Worm (Caenorhabditis elegans) whole organism, L3 larva: ENCODE measurements around the gene cox-11.

ENCODE experiments used
- ama-1 ChIP-seq: fragments of 150-350 bp; optimal IDR thresholded peaks from 2 replicates; lab custom pipeline; 2018
- elt-3 ChIP-seq, 3 experiments: fragments of 150-350 bp in 1 of 3; sonication (generic microtip) in 2 of 3; optimal IDR thresholded peaks; 2 replicates in 2 of 3; 4 replicates in 1 of 3; lab custom pipeline; 2014 to 2017; ENCODE audit warnings: missing biosample characterization in 3 of 3, missing genetic modification characterization in 3 of 3
- fos-1 ChIP-seq: fragments of 150-350 bp; optimal IDR thresholded peaks from 2 replicates; lab custom pipeline; 2014; ENCODE audit warnings: missing biosample characterization, missing genetic modification characterization
- nfya-1 ChIP-seq: sonication (generic microtip); optimal IDR thresholded peaks from 2 replicates; lab custom pipeline; 2017; ENCODE audit warnings: missing genetic modification characterization, mild to moderate bottlenecking, missing compliant biosample characterization, antibody characterized with exemption, moderate library complexity; ENCODE audit not compliant: insufficient read depth
- nhr-12 ChIP-seq: fragments of 150-350 bp; optimal IDR thresholded peaks from 2 replicates; lab custom pipeline; 2014; ENCODE audit warnings: missing biosample characterization, missing genetic modification characterization
- pqm-1 ChIP-seq: fragments of 150-350 bp; optimal IDR thresholded peaks from 2 replicates; lab custom pipeline; 2017; ENCODE audit warnings: missing biosample characterization, missing genetic modification characterization, inconsistent platforms
- unc-62 ChIP-seq: fragments of 150-350 bp; sonication (generic microtip); optimal IDR thresholded peaks from 4 replicates; lab custom pipeline; 2014; ENCODE audit warnings: missing biosample characterization, missing genetic modification reagents, missing genetic modification characterization
- zag-1 ChIP-seq: fragments of 150-350 bp; optimal IDR thresholded peaks from 2 replicates; lab custom pipeline; 2014; ENCODE audit warnings: missing biosample characterization, missing genetic modification characterization
- ztf-4 ChIP-seq: fragments of 150-350 bp; optimal IDR thresholded peaks from 2 replicates; lab custom pipeline; 2014; ENCODE audit warnings: missing biosample characterization, missing genetic modification characterization

DNA sequence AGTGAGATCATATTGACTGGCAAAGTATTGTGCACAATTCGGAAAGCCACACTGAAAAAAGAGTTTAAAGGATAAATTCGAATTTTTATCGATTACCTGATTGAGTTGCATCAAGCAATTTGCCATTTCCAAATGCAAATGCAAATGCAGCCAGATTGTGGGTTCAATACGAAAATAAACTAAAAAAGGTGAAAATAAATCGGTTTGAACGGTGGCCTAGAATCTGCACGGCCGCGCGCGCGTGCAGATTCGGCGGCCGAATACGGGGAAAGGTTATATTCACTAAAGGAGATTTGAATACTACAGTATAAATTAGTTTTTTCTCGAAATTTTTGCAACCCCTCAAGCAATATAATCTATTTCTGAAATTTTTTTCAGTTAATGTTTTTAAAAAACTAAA is 45.2 kb downstream of the cox-11 start, which contains the start of gene Y67H2A.10:
- TF ChIP-seq pqm-1 (no peak), zag-1 (no peak), fos-1 (tag; lab: Kevin White, UChicago) (no peak), ztf-4 (tag; lab: Kevin White, UChicago) (no peak), ama-1 (lab: Kevin White, UChicago) (no peak), elt-3 (tag; optimal IDR thresholded peaks at IDR 0.05; lab: Kevin White, UChicago) (no peak), nhr-12 (no peak), unc-62 (GFP tag; lab: Kevin White, UChicago) (no peak), nfya-1 (tag; lab: Kevin White, UChicago) (peak; percentile 44)
